Fruit fly (Drosophila melanogaster): ENCODE results near the gene v.

The v gene

dm6 chrX:10882786-10883185 lies 41.0 kb upstream of the v start (continued):
- peak; percentile 31 for TF ChIP-seq topi (GFP tag; optimal IDR thresholded peaks at IDR 0.05)
- no peak for TF ChIP-seq CG11294 (GFP tag; IDR thresholded peaks at IDR 0.05)
- TF ChIP-seq CG7368 (GFP tag; optimal IDR thresholded peaks at IDR 0.05) = no peak
- TF ChIP-seq svp (GFP tag) = peak; percentile 88
- TF ChIP-seq CG9139 (GFP tag; optimal IDR thresholded peaks at IDR 0.05) = no peak

- no peak for TF ChIP-seq CG34406 (GFP tag; optimal IDR thresholded peaks at IDR 0.05)
- no peak for TF ChIP-seq CG3032 (tag; optimal IDR thresholded peaks at IDR 0.05)
- TF ChIP-seq dsx (GFP tag; optimal IDR thresholded peaks at IDR 0.05; ENCODE audit: poor library complexity, severe bottlenecking) = no peak
- TF ChIP-seq svp (GFP tag) = peak; percentile 92
- no peak for TF ChIP-seq esn (GFP tag; optimal IDR thresholded peaks at IDR 0.05)
- TF ChIP-seq CG4318 (GFP tag; optimal IDR thresholded peaks at IDR 0.05) = no peak
- no peak for TF ChIP-seq salr (GFP tag; optimal IDR thresholded peaks at IDR 0.05)
- TF ChIP-seq ss (GFP tag; optimal IDR thresholded peaks at IDR 0.05) = no peak
Measured at dm6 chrX:10883740-10884139, 40.0 kb upstream of the v start.

- TF ChIP-seq CG3919 (GFP tag; optimal IDR thresholded peaks at IDR 0.05) (no peak), CG11294 (GFP tag; IDR thresholded peaks at IDR 0.05) (no peak), CG34406 (GFP tag; optimal IDR thresholded peaks at IDR 0.05) (no peak), svp (GFP tag) (peak; percentile 72), Eip78C (GFP tag) (peak; percentile 49), CG6163 (GFP tag; IDR thresholded peaks at IDR 0.05) (0 out of 3 replicates have a peak, but pooled peaks have one; percentile 11), Sox14 (GFP tag; optimal IDR thresholded peaks at IDR 0.05) (no peak), CG32006 (GFP tag; optimal IDR thresholded peaks at IDR 0.05) (peak; percentile 17), achi (GFP tag; optimal IDR thresholded peaks at IDR 0.05) (no peak), CG1621 (tag; optimal IDR thresholded peaks at IDR 0.05) (no peak)
Measured at dm6 chrX:10886418-10886817, 37.4 kb upstream of the v start.

- TF ChIP-seq Eip78C (GFP tag) (peak; percentile 1), CG8319 (GFP tag; optimal IDR thresholded peaks at IDR 0.05) (no peak)
Measured at dm6 chrX:10887643-10888042, 36.1 kb upstream of the v start.

dm6 chrX:10889955-10890617 lies 33.7 kb upstream of the v start:
- TF ChIP-seq svp (GFP tag) = peak; percentile 97
- no peak for TF ChIP-seq dac (GFP tag; optimal IDR thresholded peaks at IDR 0.05)
- TF ChIP-seq CG8119 (GFP tag; IDR thresholded peaks at IDR 0.05) = no peak
- no peak for TF ChIP-seq Blimp-1 (GFP tag; optimal IDR thresholded peaks at IDR 0.05)
- TF ChIP-seq acj6 (GFP tag; optimal IDR thresholded peaks at IDR 0.05) = no peak
- no peak for TF ChIP-seq OdsH (GFP tag; optimal IDR thresholded peaks at IDR 0.05)
- no peak for TF ChIP-seq CG11762 (GFP tag; optimal IDR thresholded peaks at IDR 0.05; ENCODE audit: insufficient read depth)
- no peak for TF ChIP-seq CG32006 (GFP tag; optimal IDR thresholded peaks at IDR 0.05)
- no peak for TF ChIP-seq CG1621 (tag; optimal IDR thresholded peaks at IDR 0.05)
- TF ChIP-seq esn (GFP tag; optimal IDR thresholded peaks at IDR 0.05) = peak; percentile 14
- TF ChIP-seq CG6276 (GFP tag; optimal IDR thresholded peaks at IDR 0.05) = no peak
- no peak for TF ChIP-seq CG34406 (GFP tag; optimal IDR thresholded peaks at IDR 0.05)
- TF ChIP-seq Eip78C (GFP tag) = peak; percentile 60
- TF ChIP-seq CG3919 (GFP tag; optimal IDR thresholded peaks at IDR 0.05) = no peak
- TF ChIP-seq CG10631 (GFP tag; optimal IDR thresholded peaks at IDR 0.05) = no peak
- no peak for TF ChIP-seq CG16779 (tag; optimal IDR thresholded peaks at IDR 0.05)
- no peak for TF ChIP-seq CG4318 (GFP tag; optimal IDR thresholded peaks at IDR 0.05)
- TF ChIP-seq topi (GFP tag; optimal IDR thresholded peaks at IDR 0.05) = peak; percentile 12
- peak; percentile 3 for TF ChIP-seq vri (GFP tag; optimal IDR thresholded peaks at IDR 0.05)
- TF ChIP-seq CG10669 (GFP tag; optimal IDR thresholded peaks at IDR 0.05) = no peak
- TF ChIP-seq Met (GFP tag; optimal IDR thresholded peaks at IDR 0.05) = peak; percentile 8
